Worm (Caenorhabditis elegans): Measurements from ENCODE around the gene C33H5.1.

The C33H5.1 gene

ce11 chrIV:7849235-7849634 is 40.5 kb downstream of the C33H5.1 start:
- no peak for TF ChIP-seq F23B12.7 (tag; optimal IDR thresholded peaks at IDR 0.05; ENCODE audit: insufficient read depth)

- TF ChIP-seq nhr-120 (GFP tag; IDR thresholded peaks at IDR 0.05) (no peak), tbx-9 (tag; optimal IDR thresholded peaks at IDR 0.05; ENCODE audit: borderline replicate concordance) (no peak), atf-7 (tag; optimal IDR thresholded peaks at IDR 0.05) (no peak), Y53G8AR.9 (GFP tag; conservative IDR thresholded peaks at IDR 0.05) (no peak), dpff-1 (tag; optimal IDR thresholded peaks at IDR 0.05) (no peak), B0035.1 (tag; optimal IDR thresholded peaks at IDR 0.05) (no peak), attf-5 (GFP tag; optimal IDR thresholded peaks at IDR 0.05) (no peak), ceh-91 (GFP tag; IDR thresholded peaks at IDR 0.05) (no peak)
These were observed 41.6 kb downstream of the C33H5.1 start for ce11 chrIV:7850329-7850728.

ce11 chrIV:7851291-7851690 is 42.6 kb downstream of the C33H5.1 start:
- TF ChIP-seq somi-1 (GFP tag; optimal IDR thresholded peaks at IDR 0.05) (no peak), cebp-2 (GFP tag; IDR thresholded peaks at IDR 0.05) (no peak), ztf-3 (GFP tag; optimal IDR thresholded peaks at IDR 0.05) (no peak), fkh-3 (tag; optimal IDR thresholded peaks at IDR 0.05) (no peak), akir-1 (GFP tag; optimal IDR thresholded peaks at IDR 0.05) (no peak)
